Worm (Caenorhabditis elegans) whole organism, L4 larva: ENCODE results near the gene fbxl-3.

Experiments used
- F49E8.2 ChIP-seq: sonication (generic microtip); optimal IDR thresholded peaks from 2 replicates; lab custom pipeline; 2016; ENCODE audit warnings: missing compliant biosample characterization, mild to moderate bottlenecking, missing genetic modification characterization, borderline replicate concordance
- R02D3.7 ChIP-seq: fragments of 150-350 bp; sonication (generic microtip); optimal IDR thresholded peaks from 3 replicates; lab custom pipeline; 2014; ENCODE audit warnings: missing biosample characterization, missing genetic modification characterization
- Y105C5A.15 ChIP-seq: fragments of 200-800 bp; sonication (Bioruptor generic); IDR thresholded peaks from 2 replicates; pipeline ENCODE4 v1.3.6; 2022; ENCODE audit warnings: missing genetic modification characterization, missing compliant biosample characterization
- ZK337.2 ChIP-seq: fragments of 200-800 bp; sonication (Bioruptor generic); IDR thresholded peaks from 2 replicates; pipeline ENCODE4 v1.3.6; 2022; ENCODE audit warnings: missing genetic modification reagents, missing genetic modification characterization, missing compliant biosample characterization
- ama-1 ChIP-seq: fragments of 150-350 bp; optimal IDR thresholded peaks from 2 replicates; lab custom pipeline; 2014; ENCODE audit warnings: inconsistent platforms, mixed read lengths
- attf-4 ChIP-seq: sonication (generic microtip); optimal IDR thresholded peaks from 3 replicates; lab custom pipeline; 2017; ENCODE audit warnings: missing biosample characterization, missing genetic modification characterization
- ceh-20 ChIP-seq: fragments of 200-800 bp; sonication (Bioruptor generic); IDR thresholded peaks from 2 replicates; pipeline ENCODE4 v1.3.6; 2022; ENCODE audit warnings: missing genetic modification reagents, missing genetic modification characterization, missing compliant biosample characterization
- ceh-28 ChIP-seq: fragments of 150-350 bp; optimal IDR thresholded peaks from 2 replicates; lab custom pipeline; 2014; ENCODE audit warnings: missing biosample characterization, missing genetic modification reagents, missing genetic modification characterization
- ceh-44 ChIP-seq: fragments of 200-800 bp; sonication (Bioruptor generic); IDR thresholded peaks from 2 replicates; pipeline ENCODE4 v1.3.6; 2022; ENCODE audit warnings: missing genetic modification reagents, missing genetic modification characterization, missing compliant biosample characterization
- ceh-82 ChIP-seq: sonication (generic microtip); optimal IDR thresholded peaks from 2 replicates; lab custom pipeline; 2017; ENCODE audit warnings: missing biosample characterization, missing genetic modification characterization
- daf-12 ChIP-seq: fragments of 150-350 bp; optimal IDR thresholded peaks from 2 replicates; lab custom pipeline; 2014; ENCODE audit warnings: missing biosample characterization, missing genetic modification reagents, missing genetic modification characterization
- daf-16 ChIP-seq, 3 experiments: sonication (generic microtip); optimal IDR thresholded peaks; 2 replicates each; lab custom pipeline; 2016 to 2017; ENCODE audit warnings: missing genetic modification characterization in 3 of 3, missing genetic modification reagents in 3 of 3, mild to moderate bottlenecking in 2 of 3, missing compliant biosample characterization in 2 of 3, missing biosample characterization in 1 of 3, moderate library complexity in 1 of 3
- dpl-1 ChIP-seq: fragments of 150-350 bp; optimal IDR thresholded peaks from 2 replicates; lab custom pipeline; 2014; ENCODE audit warnings: missing biosample characterization, missing genetic modification reagents, missing genetic modification characterization
- duxl-1 ChIP-seq: sonication (generic microtip); optimal IDR thresholded peaks from 2 replicates; lab custom pipeline; 2016; ENCODE audit warnings: mild to moderate bottlenecking, missing genetic modification characterization, moderate library complexity, missing compliant biosample characterization; ENCODE audit not compliant: poor library complexity
- dve-1 ChIP-seq: sonication (generic microtip); optimal IDR thresholded peaks from 2 replicates; lab custom pipeline; 2017; ENCODE audit warnings: antibody characterized with exemption, mild to moderate bottlenecking, missing genetic modification characterization, missing compliant biosample characterization; ENCODE audit not compliant: insufficient read depth
- egl-43 ChIP-seq: fragments of 200-800 bp; sonication (Bioruptor generic); IDR thresholded peaks from 2 replicates; pipeline ENCODE4 v1.3.6; 2022; ENCODE audit warnings: missing genetic modification reagents, missing genetic modification characterization, missing compliant biosample characterization
- gei-8 ChIP-seq: fragments of 200-800 bp; sonication (Bioruptor generic); optimal IDR thresholded peaks from 2 replicates; lab custom pipeline; 2018; ENCODE audit warnings: mild to moderate bottlenecking, missing genetic modification characterization, missing compliant biosample characterization
- hif-1 ChIP-seq, 2 experiments: sonication (generic microtip); optimal IDR thresholded peaks; 2 replicates each; lab custom pipeline; 2016 to 2017; ENCODE audit warnings: missing compliant biosample characterization in 2 of 2, missing genetic modification characterization in 2 of 2, missing genetic modification reagents in 2 of 2, missing genotype in 2 of 2, mild to moderate bottlenecking in 1 of 2
- jun-1 ChIP-seq: fragments of 150-350 bp; optimal IDR thresholded peaks from 2 replicates; lab custom pipeline; 2014; ENCODE audit warnings: missing biosample characterization, missing genetic modification reagents, missing genetic modification characterization
- lin-1 ChIP-seq: fragments of 200-800 bp; sonication (Bioruptor generic); IDR thresholded peaks from 2 replicates; pipeline ENCODE4 v1.3.6; 2022; ENCODE audit warnings: missing genetic modification reagents, missing genetic modification characterization, missing compliant biosample characterization
- lin-15B ChIP-seq: fragments of 150-350 bp; sonication (generic microtip); optimal IDR thresholded peaks from 3 replicates; lab custom pipeline; 2014; ENCODE audit warnings: missing biosample characterization, missing genetic modification characterization
- lin-38 ChIP-seq: fragments of 200-800 bp; sonication (Bioruptor generic); IDR thresholded peaks from 2 replicates; pipeline ENCODE4 v1.3.6; 2022; ENCODE audit warnings: missing genetic modification reagents, missing genetic modification characterization, missing compliant biosample characterization
- lir-3 ChIP-seq: sonication (generic microtip); optimal IDR thresholded peaks from 2 replicates; lab custom pipeline; 2016; ENCODE audit warnings: mild to moderate bottlenecking, missing genetic modification characterization, missing compliant biosample characterization
- lsy-2 ChIP-seq, 2 experiments: fragments of 150-350 bp in 1 of 2; sonication (generic microtip) in 1 of 2; optimal IDR thresholded peaks; 2 replicates each; lab custom pipeline; 2014 to 2017; ENCODE audit warnings: missing biosample characterization in 2 of 2, missing genetic modification characterization in 2 of 2
- madf-5 ChIP-seq, 2 experiments: fragments of 200-800 bp; sonication (Bioruptor generic); IDR thresholded peaks; 2 replicates each; pipeline ENCODE4 v1.3.6; 2022; ENCODE audit warnings: missing compliant biosample characterization in 2 of 2, missing genetic modification characterization in 2 of 2
- mep-1 ChIP-seq: fragments of 150-350 bp; sonication (generic microtip); optimal IDR thresholded peaks from 3 replicates; lab custom pipeline; 2014; ENCODE audit warnings: missing biosample characterization, missing genetic modification characterization
- mes-2 ChIP-seq: sonication (generic microtip); optimal IDR thresholded peaks from 2 replicates; lab custom pipeline; 2016; ENCODE audit warnings: missing genotype, mild to moderate bottlenecking, missing genetic modification characterization, missing compliant biosample characterization; ENCODE audit not compliant: poor library complexity, severe bottlenecking
- mxl-2 ChIP-seq: fragments of 200-800 bp; sonication (Bioruptor generic); conservative IDR thresholded peaks from 2 replicates; pipeline ENCODE4 v1.3.6; 2022; ENCODE audit warnings: missing genetic modification reagents, missing genetic modification characterization, missing compliant biosample characterization
- nhr-102 ChIP-seq: sonication (generic microtip); optimal IDR thresholded peaks from 2 replicates; lab custom pipeline; 2016; ENCODE audit warnings: mild to moderate bottlenecking, missing genetic modification characterization, moderate library complexity, missing compliant biosample characterization
- nhr-11 ChIP-seq: fragments of 150-350 bp; optimal IDR thresholded peaks from 2 replicates; lab custom pipeline; 2014; ENCODE audit warnings: missing biosample characterization, missing genetic modification characterization
- nhr-237 ChIP-seq: sonication (generic microtip); optimal IDR thresholded peaks from 2 replicates; lab custom pipeline; 2017; ENCODE audit warnings: missing biosample characterization, missing genetic modification characterization
- nhr-25 ChIP-seq: sonication (generic microtip); optimal IDR thresholded peaks from 2 replicates; lab custom pipeline; 2017; ENCODE audit warnings: missing genetic modification characterization, mild to moderate bottlenecking, missing compliant biosample characterization, antibody characterized with exemption, moderate library complexity, borderline replicate concordance; ENCODE audit not compliant: insufficient read depth
- nhr-48 ChIP-seq: sonication (generic microtip); optimal IDR thresholded peaks from 2 replicates; lab custom pipeline; 2016; ENCODE audit warnings: mild to moderate bottlenecking, missing genetic modification characterization, missing compliant biosample characterization
- nhr-6 ChIP-seq: fragments of 150-350 bp; optimal IDR thresholded peaks from 2 replicates; lab custom pipeline; 2014; ENCODE audit warnings: missing biosample characterization, missing genetic modification characterization
- nhr-76 ChIP-seq: fragments of 150-350 bp; optimal IDR thresholded peaks from 2 replicates; lab custom pipeline; 2014; ENCODE audit warnings: missing biosample characterization, missing genetic modification characterization
- pha-4 ChIP-seq, 2 experiments: fragments of 150-350 bp in 1 of 2; fragments of 200-800 bp in 1 of 2; sonication (Bioruptor generic) in 1 of 2; IDR thresholded peaks in 1 of 2; optimal IDR thresholded peaks in 1 of 2; 2 replicates each; pipeline versions ENCODE4 v1.3.6 to Lab custom; 2014 to 2022; ENCODE audit warnings: missing genetic modification characterization in 2 of 2, missing genetic modification reagents in 2 of 2, missing biosample characterization in 1 of 2, missing compliant biosample characterization in 1 of 2
- pqm-1 ChIP-seq: sonication (generic microtip); optimal IDR thresholded peaks from 2 replicates; lab custom pipeline; 2017; ENCODE audit warnings: missing biosample characterization, missing genetic modification characterization
- saeg-2 ChIP-seq: fragments of 200-800 bp; sonication (Bioruptor generic); IDR thresholded peaks from 2 replicates; pipeline ENCODE4 v1.3.6; 2022; ENCODE audit warnings: missing genetic modification reagents, missing genetic modification characterization, missing compliant biosample characterization
- sdz-12 ChIP-seq: fragments of 200-800 bp; sonication (Bioruptor generic); optimal IDR thresholded peaks from 2 replicates; lab custom pipeline; 2018; ENCODE audit warnings: mild to moderate bottlenecking, missing genetic modification characterization, missing compliant biosample characterization
- skn-1 ChIP-seq: fragments of 150-350 bp; optimal IDR thresholded peaks from 2 replicates; lab custom pipeline; 2014; ENCODE audit warnings: missing biosample characterization, missing genetic modification characterization
- snpc-4 ChIP-seq: fragments of 150-350 bp; optimal IDR thresholded peaks from 2 replicates; lab custom pipeline; 2014; ENCODE audit warnings: missing biosample characterization, missing genetic modification characterization
- spr-3 ChIP-seq: fragments of 200-800 bp; sonication (Bioruptor generic); optimal IDR thresholded peaks from 2 replicates; lab custom pipeline; 2018; ENCODE audit warnings: mild to moderate bottlenecking, missing genetic modification characterization, missing compliant biosample characterization
- tra-1 ChIP-seq: fragments of 200-800 bp; sonication (Bioruptor generic); IDR thresholded peaks from 2 replicates; pipeline ENCODE4 v1.3.6; 2022; ENCODE audit warnings: missing genetic modification reagents, missing genetic modification characterization, missing compliant biosample characterization
- unc-130 ChIP-seq: sonication (generic microtip); optimal IDR thresholded peaks from 2 replicates; lab custom pipeline; 2016; ENCODE audit warnings: missing genetic modification reagents, missing genetic modification characterization, missing compliant biosample characterization
- unc-62 ChIP-seq, 3 experiments: fragments of 150-350 bp in 1 of 3; sonication (generic microtip); optimal IDR thresholded peaks in 2 of 3; peaks in 1 of 3; 1 replicate in 1 of 3; 2 replicates in 2 of 3; lab custom pipeline; 2014 to 2017; ENCODE audit warnings: missing biosample characterization in 3 of 3, missing genetic modification characterization in 3 of 3, missing genetic modification reagents in 3 of 3, missing genotype in 1 of 3
- zag-1 ChIP-seq: fragments of 150-350 bp; optimal IDR thresholded peaks from 2 replicates; lab custom pipeline; 2014; ENCODE audit warnings: missing biosample characterization, missing genetic modification characterization
- zfp-2 ChIP-seq: sonication (generic microtip); optimal IDR thresholded peaks from 2 replicates; lab custom pipeline; 2016; ENCODE audit warnings: mild to moderate bottlenecking, missing genetic modification characterization, missing compliant biosample characterization
- zfp-3 ChIP-seq: fragments of 200-800 bp; sonication (Bioruptor generic); conservative IDR thresholded peaks from 2 replicates; pipeline ENCODE4 v1.3.6; 2022; ENCODE audit warnings: missing genetic modification reagents, missing genetic modification characterization, missing compliant biosample characterization
- ztf-7 ChIP-seq: fragments of 150-350 bp; optimal IDR thresholded peaks from 2 replicates; lab custom pipeline; 2014; ENCODE audit warnings: missing biosample characterization, missing genetic modification characterization

fbxl-3 gene

ce11 chrII:5389831-5390323, 8.8 kb downstream of the fbxl-3 start, which contains the start of gene ndx-6 (continued):
- peak; percentile 76 for TF ChIP-seq nhr-25 (tag; lab: Kevin White, UChicago)
- TF ChIP-seq lsy-2 (tag; optimal IDR thresholded peaks at IDR 0.05; lab: Kevin White, UChicago): peak; percentile 73 to 94
- TF ChIP-seq unc-130 (GFP tag; lab: Kevin White, UChicago): no peak
- no peak for TF ChIP-seq skn-1
- TF ChIP-seq zfp-2 (tag; lab: Kevin White, UChicago): no peak
- TF ChIP-seq pha-4 (GFP tag; IDR thresholded peaks at IDR 0.05; lab: Robert Waterston, UW): no peak; the same call in 1 of the 2 replicates
- TF ChIP-seq pha-4 (tag; optimal IDR thresholded peaks at IDR 0.05; lab: Kevin White, UChicago): peak; percentile 64
- TF ChIP-seq jun-1 (tag; lab: Kevin White, UChicago): peak; percentile 26
- TF ChIP-seq ceh-82 (tag; lab: Kevin White, UChicago): no peak
- TF ChIP-seq pqm-1: no peak
- peak; percentile 86 for TF ChIP-seq lin-38 (GFP tag; lab: Robert Waterston, UW)
- TF ChIP-seq duxl-1 (tag; lab: Kevin White, UChicago): peak; percentile 51
- peak; percentile 60; the same call in 1 of the 2 replicates for TF ChIP-seq zfp-3 (GFP tag; lab: Robert Waterston, UW)
- no peak for TF ChIP-seq daf-12 (tag; lab: Kevin White, UChicago)
- peak; percentile 99 for TF ChIP-seq dpl-1 (GFP tag; lab: Kevin White, UChicago)
- TF ChIP-seq ama-1: peak; percentile 55
- TF ChIP-seq lin-1 (GFP tag; lab: Robert Waterston, UW): no peak
- no peak for TF ChIP-seq saeg-2 (GFP tag; lab: Robert Waterston, UW)
- TF ChIP-seq egl-43: peak; percentile 24; the same call in 1 of the 2 replicates
- TF ChIP-seq ceh-44 (GFP tag; lab: Robert Waterston, UW): no peak
- TF ChIP-seq nhr-6 (tag; lab: Kevin White, UChicago): peak; percentile 61
- TF ChIP-seq dve-1 (tag; lab: Kevin White, UChicago): peak; percentile 85
- TF ChIP-seq ceh-28: no peak
- peak; percentile 86 for TF ChIP-seq mep-1 (tag; lab: Kevin White, UChicago)
- no peak for TF ChIP-seq R02D3.7 (tag; lab: Kevin White, UChicago)
- no peak for TF ChIP-seq nhr-76
- TF ChIP-seq zag-1: no peak
- TF ChIP-seq attf-4 (tag; lab: Kevin White, UChicago): no peak
- TF ChIP-seq daf-16 (GFP tag; optimal IDR thresholded peaks at IDR 0.05; lab: Kevin White, UChicago): no peak
- TF ChIP-seq daf-16 (tag; optimal IDR thresholded peaks at IDR 0.05; lab: Kevin White, UChicago): peak; percentile 47
- TF ChIP-seq mes-2 (tag; lab: Kevin White, UChicago): peak; percentile 91
- no peak for TF ChIP-seq ZK337.2
- TF ChIP-seq F49E8.2 (tag; lab: Kevin White, UChicago): no peak
- no peak for TF ChIP-seq snpc-4 (tag; lab: Kevin White, UChicago)
- peak; percentile 18 for TF ChIP-seq spr-3 (GFP tag; lab: Kevin White, UChicago)
- TF ChIP-seq madf-5 (GFP tag; IDR thresholded peaks at IDR 0.05; lab: Robert Waterston, UW): no peak
- TF ChIP-seq unc-62 (GFP tag; optimal IDR thresholded peaks at IDR 0.05 in 1 of 2; lab: Kevin White, UChicago): peak in 1 of 2 experiments; percentile 89
- no peak for TF ChIP-seq unc-62 (tag; optimal IDR thresholded peaks at IDR 0.05; lab: Kevin White, UChicago)
- TF ChIP-seq nhr-102 (tag; lab: Kevin White, UChicago): peak; percentile 74
- no peak for TF ChIP-seq sdz-12
- peak; percentile 67 for TF ChIP-seq nhr-48 (tag; lab: Kevin White, UChicago)
- no peak for TF ChIP-seq nhr-237 (tag; lab: Kevin White, UChicago)
- no peak for TF ChIP-seq gei-8 (GFP tag; lab: Kevin White, UChicago)
- TF ChIP-seq ceh-20: peak; percentile 58; the same call in 1 of the 2 replicates
- TF ChIP-seq lir-3 (tag; lab: Kevin White, UChicago): no peak
- TF ChIP-seq ztf-7 (tag; lab: Kevin White, UChicago): peak; percentile 43
- no peak for TF ChIP-seq mxl-2 (GFP tag; lab: Robert Waterston, UW)
- peak in 1 of 2 experiments; percentile 43 for TF ChIP-seq hif-1 (tag; optimal IDR thresholded peaks at IDR 0.05; lab: Kevin White, UChicago)
- peak; percentile 22 for TF ChIP-seq lin-15B
- TF ChIP-seq Y105C5A.15 (GFP tag; lab: Robert Waterston, UW): no peak
- TF ChIP-seq tra-1 (GFP tag; lab: Robert Waterston, UW): no peak
- TF ChIP-seq nhr-11 (tag; lab: Kevin White, UChicago): peak; percentile 71
